Fruit fly (Drosophila melanogaster) whole organism, embryonic: ENCODE measurements around the gene CG3008.

Experiments used
- ATbp ChIP-seq: fragments of 200-800 bp; sonication (Bioruptor generic); optimal IDR thresholded peaks from 2 replicates; lab custom pipeline; 2017; ENCODE audit warnings: missing biosample characterization, mild to moderate bottlenecking, missing genetic modification characterization, missing genetic modification reagents
- Aef1 ChIP-seq: fragments of 200-800 bp; sonication (Bioruptor generic); IDR thresholded peaks from 3 replicates; pipeline ENCODE4 v1.3.6; 2022; ENCODE audit warnings: missing biosample characterization, missing genetic modification characterization
- CG10274 ChIP-seq: fragments of 200-800 bp; sonication (Bioruptor generic); optimal IDR thresholded peaks from 3 replicates; lab custom pipeline; 2017; ENCODE audit warnings: missing biosample characterization, mild to moderate bottlenecking, missing genetic modification characterization
- CG11560 ChIP-seq: fragments of 200-800 bp; sonication (Bioruptor generic); IDR thresholded peaks from 3 replicates; pipeline ENCODE4 v1.3.6; 2022; ENCODE audit warnings: missing biosample characterization, missing genetic modification characterization
- CG14860 ChIP-seq: fragments of 200-800 bp; sonication (Bioruptor generic); IDR thresholded peaks from 3 replicates; pipeline ENCODE4 v1.3.6; 2022; ENCODE audit warnings: missing biosample characterization, missing genetic modification characterization; ENCODE audit not compliant: partially characterized antibody
- CG1529 ChIP-seq: fragments of 200-800 bp; sonication (Bioruptor generic); optimal IDR thresholded peaks from 3 replicates; lab custom pipeline; 2018; ENCODE audit warnings: missing biosample characterization, missing genetic modification characterization
- CG15696 ChIP-seq: fragments of 200-800 bp; sonication (Bioruptor generic); optimal IDR thresholded peaks from 2 replicates; lab custom pipeline; 2019; ENCODE audit warnings: missing biosample characterization, mild to moderate bottlenecking, missing genetic modification characterization, moderate library complexity
- CG1602 ChIP-seq: fragments of 200-800 bp; sonication (Bioruptor generic); optimal IDR thresholded peaks from 3 replicates; lab custom pipeline; 2016; ENCODE audit warnings: missing biosample characterization, missing genetic modification characterization
- CG1603 ChIP-seq: fragments of 200-800 bp; sonication (Bioruptor generic); optimal IDR thresholded peaks from 2 replicates; lab custom pipeline; 2019; ENCODE audit warnings: missing biosample characterization, mild to moderate bottlenecking, missing genetic modification characterization, moderate library complexity
- CG1647 ChIP-seq: fragments of 200-800 bp; sonication (Bioruptor generic); optimal IDR thresholded peaks from 3 replicates; lab custom pipeline; 2016; ENCODE audit warnings: missing biosample characterization, missing genetic modification characterization
- CG1792 ChIP-seq: fragments of 200-800 bp; sonication (Bioruptor generic); optimal IDR thresholded peaks from 2 replicates; lab custom pipeline; 2016; ENCODE audit warnings: missing biosample characterization, missing genetic modification characterization
- CG18764 ChIP-seq: fragments of 200-800 bp; sonication (Bioruptor generic); optimal IDR thresholded peaks from 3 replicates; lab custom pipeline; 2016; ENCODE audit warnings: missing biosample characterization, missing genetic modification characterization
- CG2116 ChIP-seq: fragments of 200-800 bp; sonication (Bioruptor generic); optimal IDR thresholded peaks from 3 replicates; lab custom pipeline; 2018; ENCODE audit warnings: missing biosample characterization, mild to moderate bottlenecking, missing genetic modification characterization
- CG2889 ChIP-seq: fragments of 200-800 bp; sonication (Bioruptor generic); IDR thresholded peaks from 3 replicates; pipeline ENCODE4 v1.3.6; 2022; ENCODE audit warnings: missing biosample characterization, missing genetic modification characterization
- CG43689 ChIP-seq: fragments of 200-800 bp; sonication (Bioruptor generic); IDR thresholded peaks from 2 replicates; pipeline ENCODE4 v1.3.6; 2022; ENCODE audit warnings: missing biosample characterization, missing genetic modification characterization
- CG6254 ChIP-seq: fragments of 200-800 bp; sonication (Bioruptor generic); optimal IDR thresholded peaks from 3 replicates; lab custom pipeline; 2017; ENCODE audit warnings: mild to moderate bottlenecking, missing biosample characterization, missing genetic modification reagents, missing genetic modification characterization
- CG6765 ChIP-seq: fragments of 200-800 bp; sonication (Bioruptor generic); optimal IDR thresholded peaks from 3 replicates; lab custom pipeline; 2017; ENCODE audit warnings: missing biosample characterization, mild to moderate bottlenecking, missing genetic modification characterization
- CG7271 ChIP-seq: fragments of 200-800 bp; sonication (Bioruptor generic); optimal IDR thresholded peaks from 2 replicates; lab custom pipeline; 2018; ENCODE audit warnings: missing biosample characterization, mild to moderate bottlenecking, missing genetic modification characterization, moderate library complexity
- CG7745 ChIP-seq: fragments of 200-800 bp; sonication (Bioruptor generic); optimal IDR thresholded peaks from 2 replicates; lab custom pipeline; 2018; ENCODE audit warnings: missing biosample characterization, mild to moderate bottlenecking, missing genetic modification characterization, moderate library complexity
- CG7928 ChIP-seq: fragments of 200-800 bp; sonication (Bioruptor generic); optimal IDR thresholded peaks from 2 replicates; lab custom pipeline; 2017; ENCODE audit warnings: missing biosample characterization, mild to moderate bottlenecking, missing genetic modification characterization
- CG8290 ChIP-seq, 3 experiments: fragments of 200-800 bp; sonication (Bioruptor generic); optimal IDR thresholded peaks; 2 replicates each; lab custom pipeline; 2016 to 2019; ENCODE audit warnings: missing biosample characterization in 3 of 3, missing genetic modification characterization in 3 of 3, mild to moderate bottlenecking in 2 of 3, moderate library complexity in 1 of 3
- CG8944 ChIP-seq: fragments of 200-800 bp; sonication (Bioruptor generic); optimal IDR thresholded peaks from 3 replicates; lab custom pipeline; 2016; ENCODE audit warnings: missing biosample characterization, missing genetic modification characterization
- CG9215 ChIP-seq: fragments of 200-800 bp; sonication (Bioruptor generic); IDR thresholded peaks from 2 replicates; pipeline ENCODE4 v1.3.6; 2022; ENCODE audit warnings: missing biosample characterization, missing genetic modification characterization
- CkIIα-i1 ChIP-seq: fragments of 200-800 bp; sonication (Bioruptor generic); IDR thresholded peaks from 2 replicates; pipeline ENCODE4 v1.3.6; 2022; ENCODE audit warnings: missing biosample characterization, missing genetic modification characterization
- Hmx ChIP-seq: fragments of 200-800 bp; sonication (Bioruptor generic); optimal IDR thresholded peaks from 2 replicates; lab custom pipeline; 2016; ENCODE audit warnings: missing biosample characterization, missing genetic modification characterization
- Kr ChIP-seq: fragments of 200-800 bp; sonication (Bioruptor generic); optimal IDR thresholded peaks from 2 replicates; lab custom pipeline; 2017; ENCODE audit warnings: missing biosample characterization, mild to moderate bottlenecking, missing genetic modification characterization
- Mad ChIP-seq: fragments of 200-800 bp; sonication (Bioruptor generic); optimal IDR thresholded peaks from 2 replicates; lab custom pipeline; 2016; ENCODE audit warnings: missing biosample characterization, missing genetic modification characterization
- Meics ChIP-seq: fragments of 200-800 bp; sonication (Bioruptor generic); optimal IDR thresholded peaks from 2 replicates; lab custom pipeline; 2017; ENCODE audit warnings: missing biosample characterization, mild to moderate bottlenecking, missing genetic modification characterization
- Scr ChIP-seq: fragments of 200-800 bp; sonication (Bioruptor generic); IDR thresholded peaks from 2 replicates; pipeline ENCODE4 v1.3.6; 2022; ENCODE audit warnings: missing biosample characterization, missing genetic modification characterization; ENCODE audit not compliant: partially characterized antibody
- Six4 ChIP-seq: fragments of 200-800 bp; sonication (Bioruptor generic); optimal IDR thresholded peaks from 2 replicates; lab custom pipeline; 2016; ENCODE audit warnings: missing biosample characterization, missing genetic modification characterization
- Trl ChIP-seq, 3 experiments: fragments of >200 bp in 2 of 3; fragments of 200-800 bp in 1 of 3; sonication (Bioruptor generic) in 1 of 3; optimal IDR thresholded peaks; 2 replicates in 1 of 3; 3 replicates in 2 of 3; lab custom pipeline; 2016 to 2017; ENCODE audit warnings: missing biosample characterization in 1 of 3, missing genetic modification characterization in 1 of 3
- ab ChIP-seq: fragments of 200-800 bp; sonication (Bioruptor generic); optimal IDR thresholded peaks from 2 replicates; lab custom pipeline; 2016; ENCODE audit warnings: missing biosample characterization, missing genetic modification characterization
- abd-A ChIP-seq: fragments of 200-800 bp; sonication (Bioruptor generic); optimal IDR thresholded peaks from 3 replicates; lab custom pipeline; 2019; ENCODE audit warnings: missing biosample characterization, mild to moderate bottlenecking, missing genetic modification characterization, moderate library complexity
- crc ChIP-seq: fragments of 200-800 bp; sonication (Bioruptor generic); optimal IDR thresholded peaks from 2 replicates; lab custom pipeline; 2016; ENCODE audit warnings: missing biosample characterization, missing genetic modification characterization
- dimm ChIP-seq: fragments of 200-800 bp; sonication (Bioruptor generic); IDR thresholded peaks from 2 replicates; pipeline ENCODE4 v1.3.6; 2022; ENCODE audit warnings: missing biosample characterization, missing genetic modification characterization
- disco-r ChIP-seq: fragments of 200-800 bp; sonication (Bioruptor generic); optimal IDR thresholded peaks from 2 replicates; lab custom pipeline; 2016; ENCODE audit warnings: missing biosample characterization, missing genetic modification characterization
- fd64A ChIP-seq: fragments of 200-800 bp; sonication (Bioruptor generic); optimal IDR thresholded peaks from 3 replicates; lab custom pipeline; 2018; ENCODE audit warnings: missing biosample characterization, mild to moderate bottlenecking, missing genetic modification characterization
- fru ChIP-seq: fragments of >200 bp; optimal IDR thresholded peaks from 2 replicates; lab custom pipeline; 2017
- gcm ChIP-seq: fragments of 200-800 bp; sonication (Bioruptor generic); optimal IDR thresholded peaks from 2 replicates; lab custom pipeline; 2019; ENCODE audit warnings: missing biosample characterization, mild to moderate bottlenecking, missing genetic modification characterization, moderate library complexity
- gsb ChIP-seq: fragments of 200-800 bp; sonication (Bioruptor generic); IDR thresholded peaks from 2 replicates; pipeline ENCODE4 v1.3.6; 2022; ENCODE audit warnings: missing biosample characterization, missing genetic modification characterization
- gt ChIP-seq: fragments of 200-800 bp; sonication (Bioruptor generic); IDR thresholded peaks from 2 replicates; pipeline ENCODE4 v1.3.6; 2022; ENCODE audit warnings: missing biosample characterization, missing genetic modification characterization
- inv ChIP-seq: fragments of 200-800 bp; sonication (Bioruptor generic); IDR thresholded peaks from 2 replicates; pipeline ENCODE4 v1.3.6; 2022; ENCODE audit warnings: missing biosample characterization, missing genetic modification characterization; ENCODE audit not compliant: partially characterized antibody
- nerfin-1 ChIP-seq: fragments of 200-800 bp; sonication (Bioruptor generic); optimal IDR thresholded peaks from 3 replicates; lab custom pipeline; 2019; ENCODE audit warnings: missing biosample characterization, mild to moderate bottlenecking, missing genetic modification characterization, moderate library complexity
- repo ChIP-seq: fragments of 200-800 bp; sonication (Bioruptor generic); optimal IDR thresholded peaks from 2 replicates; lab custom pipeline; 2016; ENCODE audit warnings: missing biosample characterization, missing genetic modification characterization
- sens ChIP-seq: fragments of 200-800 bp; sonication (Bioruptor generic); peaks from one replicate; lab custom pipeline; 2016; ENCODE audit warnings: missing biosample characterization, missing genetic modification characterization
- slbo ChIP-seq: fragments of 200-800 bp; sonication (Bioruptor generic); IDR thresholded peaks from 2 replicates; pipeline ENCODE4 v1.3.6; 2022; ENCODE audit warnings: missing biosample characterization, missing genetic modification characterization
- trh ChIP-seq: fragments of 200-800 bp; sonication (Bioruptor generic); optimal IDR thresholded peaks from 2 replicates; lab custom pipeline; 2016; ENCODE audit warnings: missing biosample characterization, missing genetic modification characterization
- vfl ChIP-seq: fragments of 200-800 bp; sonication (Bioruptor generic); optimal IDR thresholded peaks from 2 replicates; lab custom pipeline; 2016; ENCODE audit warnings: missing biosample characterization, missing genetic modification characterization
- wek ChIP-seq: fragments of 200-800 bp; sonication (Bioruptor generic); optimal IDR thresholded peaks from 3 replicates; lab custom pipeline; 2018; ENCODE audit warnings: missing biosample characterization, mild to moderate bottlenecking, missing genetic modification characterization, moderate library complexity
- zfh1 ChIP-seq: fragments of 200-800 bp; sonication (Bioruptor generic); IDR thresholded peaks from 3 replicates; pipeline ENCODE4 v1.3.6; 2022; ENCODE audit warnings: missing biosample characterization, missing genetic modification characterization

CG3008 gene

DNA sequence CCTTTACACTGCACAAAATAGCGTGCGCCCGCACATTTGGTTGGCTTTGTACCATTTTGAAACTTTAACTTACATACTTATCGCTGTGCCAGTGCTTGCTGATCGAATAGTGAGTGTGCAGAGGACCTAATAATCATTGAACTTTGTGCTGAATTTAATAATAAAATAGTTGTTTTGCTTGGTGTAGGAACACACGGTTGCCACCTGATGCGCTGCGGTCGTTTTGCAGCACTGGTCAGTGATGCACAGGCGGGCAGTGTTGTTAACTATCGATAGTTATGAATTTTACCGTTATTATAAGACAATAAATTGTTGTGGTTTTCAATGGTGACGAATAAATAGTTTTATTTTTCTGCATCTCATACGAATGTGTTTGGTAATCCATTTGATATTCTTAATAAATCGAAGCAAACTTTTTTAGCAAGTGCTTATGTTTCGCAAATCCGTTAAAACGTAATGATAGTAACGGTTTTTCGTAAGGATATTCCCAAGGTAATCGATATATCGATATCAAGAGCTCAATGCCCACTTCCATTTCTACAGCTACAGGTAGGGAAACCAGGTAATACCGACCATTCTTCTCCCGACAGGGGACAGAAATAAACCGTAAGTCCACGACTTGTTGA is 45.2 kb upstream of the CG3008 start, which contains the start of the genes tank and CG12194 (continued):
- TF ChIP-seq fd64A (GFP tag; lab: Kevin White, UChicago), result peak; percentile 96
- TF ChIP-seq CG15696 (tag; lab: Kevin White, UChicago), result peak; percentile 86
- peak; percentile 98 for TF ChIP-seq ab
- peak; percentile 83 for TF ChIP-seq Scr (GFP tag; lab: Robert Waterston, UW)
- peak; percentile 98 for TF ChIP-seq gcm (GFP tag; lab: Kevin White, UChicago)
- TF ChIP-seq CG1647 (GFP tag; lab: Kevin White, UChicago), result peak; percentile 99
- TF ChIP-seq CG18764 (GFP tag; lab: Kevin White, UChicago), result peak; percentile 98
- TF ChIP-seq vfl (GFP tag; lab: Kevin White, UChicago), result peak; percentile 99
- peak; percentile 93 for TF ChIP-seq CG11560
- peak; percentile 98 for TF ChIP-seq trh
- TF ChIP-seq CG1792 (GFP tag; lab: Kevin White, UChicago), result peak; percentile 97
- peak; percentile 97 for TF ChIP-seq CG6254
- no peak for TF ChIP-seq abd-A (tag; lab: Kevin White, UChicago)
- TF ChIP-seq CG7928 (GFP tag; lab: Kevin White, UChicago), result peak; percentile 82
- peak; percentile 99 for TF ChIP-seq ATbp (GFP tag; lab: Kevin White, UChicago)
- TF ChIP-seq CG8290 (GFP tag; optimal IDR thresholded peaks at IDR 0.05; lab: Kevin White, UChicago), result peak; percentile 97
- TF ChIP-seq CG8290 (tag; optimal IDR thresholded peaks at IDR 0.05; lab: Kevin White, UChicago), result peak; percentile 89 to 100
- TF ChIP-seq Six4 (GFP tag; lab: Kevin White, UChicago), result peak; percentile 99
- peak; percentile 99 for TF ChIP-seq CG1603 (tag; lab: Kevin White, UChicago)
- TF ChIP-seq gt (GFP tag; lab: Robert Waterston, UW), result peak; percentile 97
- peak; percentile 99 for TF ChIP-seq Mad (GFP tag; lab: Kevin White, UChicago)
- peak; percentile 99 for TF ChIP-seq CG8944 (GFP tag; lab: Kevin White, UChicago)
- TF ChIP-seq CG7271 (tag; lab: Kevin White, UChicago), result peak; percentile 96
- peak; percentile 97 for TF ChIP-seq CG9215
- TF ChIP-seq Trl (optimal IDR thresholded peaks at IDR 0.05; lab: Kevin White, UChicago), result no peak
- peak; percentile 99 for TF ChIP-seq Trl (GFP tag; optimal IDR thresholded peaks at IDR 0.05; lab: Kevin White, UChicago)
- peak; percentile 99 for TF ChIP-seq crc (GFP tag; lab: Kevin White, UChicago)
- TF ChIP-seq inv (GFP tag; lab: Robert Waterston, UW), result peak; percentile 72
- peak; percentile 99 for TF ChIP-seq CG43689
- peak; percentile 90 for TF ChIP-seq CG2116 (GFP tag; lab: Kevin White, UChicago)
- TF ChIP-seq disco-r (GFP tag; lab: Kevin White, UChicago), result peak; percentile 98
- TF ChIP-seq Kr, result peak; percentile 37
- TF ChIP-seq CkIIα-i1 (GFP tag; lab: Robert Waterston, UW), result peak; percentile 97
- TF ChIP-seq Hmx (GFP tag; lab: Kevin White, UChicago), result peak; percentile 92
- TF ChIP-seq CG2889 (GFP tag; lab: Robert Waterston, UW), result peak; percentile 99
- TF ChIP-seq wek (GFP tag; lab: Kevin White, UChicago), result peak; percentile 96
- TF ChIP-seq nerfin-1 (tag; lab: Kevin White, UChicago), result peak; percentile 91
- peak; percentile 74 for TF ChIP-seq CG7745 (tag; lab: Kevin White, UChicago)
- TF ChIP-seq Aef1 (GFP tag; lab: Robert Waterston, UW), result peak; percentile 99
- peak; percentile 98 for TF ChIP-seq gsb (GFP tag; lab: Robert Waterston, UW)
- peak; percentile 93 for TF ChIP-seq CG10274 (GFP tag; lab: Kevin White, UChicago)
- peak; percentile 100 for TF ChIP-seq sens (GFP tag; lab: Kevin White, UChicago)
- peak; percentile 99 for TF ChIP-seq repo (GFP tag; lab: Kevin White, UChicago)
- no peak for TF ChIP-seq fru
- peak; percentile 99 for TF ChIP-seq slbo (GFP tag; lab: Robert Waterston, UW)
- TF ChIP-seq CG6765 (GFP tag; lab: Kevin White, UChicago), result peak; percentile 95
- peak; percentile 98 for TF ChIP-seq CG1529 (GFP tag; lab: Kevin White, UChicago)
- peak; percentile 99 for TF ChIP-seq CG1602 (GFP tag; lab: Kevin White, UChicago)
- peak; percentile 74 for TF ChIP-seq CG14860 (GFP tag; lab: Robert Waterston, UW)
- TF ChIP-seq Meics (GFP tag; lab: Kevin White, UChicago), result peak; percentile 99
- peak; percentile 98 for TF ChIP-seq dimm (GFP tag; lab: Robert Waterston, UW)
- TF ChIP-seq zfh1 (GFP tag; lab: Robert Waterston, UW), result peak; percentile 100
